Worm (Caenorhabditis elegans) whole organism, L1 larva: ENCODE measurements around the gene ckb-1.

Source experiments
- blmp-1 ChIP-seq: fragments of 150-350 bp; optimal IDR thresholded peaks from 2 replicates; lab custom pipeline; 2014; ENCODE audit warnings: missing biosample characterization, missing genetic modification characterization
- egl-27 ChIP-seq, 2 experiments: fragments of 150-350 bp in 1 of 2; sonication (generic microtip); optimal IDR thresholded peaks; 3 replicates each; lab custom pipeline; 2017 to 2018; ENCODE audit warnings: missing biosample characterization in 2 of 2, missing genetic modification characterization in 2 of 2, missing genetic modification reagents in 2 of 2
- grh-1 ChIP-seq: fragments of 200-800 bp; sonication (Bioruptor generic); IDR thresholded peaks from 2 replicates; pipeline ENCODE4 v1.3.6; 2022; ENCODE audit warnings: missing genetic modification reagents, missing genetic modification characterization, missing compliant biosample characterization
- hlh-4 ChIP-seq: sonication (generic microtip); optimal IDR thresholded peaks from 2 replicates; lab custom pipeline; 2016; ENCODE audit warnings: mild to moderate bottlenecking, missing genetic modification characterization, missing compliant biosample characterization
- nhr-237 ChIP-seq: fragments of 150-350 bp; optimal IDR thresholded peaks from 2 replicates; lab custom pipeline; 2014; ENCODE audit warnings: missing biosample characterization, missing genetic modification characterization
- rnt-1 ChIP-seq: sonication (generic microtip); optimal IDR thresholded peaks from 2 replicates; lab custom pipeline; 2016; ENCODE audit warnings: mild to moderate bottlenecking, missing genetic modification characterization, moderate library complexity, missing compliant biosample characterization
- sox-4 ChIP-seq: sonication (generic microtip); optimal IDR thresholded peaks from 2 replicates; lab custom pipeline; 2016; ENCODE audit warnings: missing genetic modification characterization, missing compliant biosample characterization
- unc-130 ChIP-seq: fragments of 150-350 bp; optimal IDR thresholded peaks from 2 replicates; lab custom pipeline; 2017; ENCODE audit warnings: missing biosample characterization, missing genetic modification characterization, inconsistent platforms
- unc-62 ChIP-seq: fragments of 150-350 bp; optimal IDR thresholded peaks from 2 replicates; lab custom pipeline; 2014; ENCODE audit warnings: missing biosample characterization, missing genetic modification reagents, missing genetic modification characterization
- ztf-11 ChIP-seq, 2 experiments: sonication (generic microtip); optimal IDR thresholded peaks; 2 replicates each; lab custom pipeline; 2016 to 2017; ENCODE audit warnings: missing genetic modification characterization in 2 of 2, missing biosample characterization in 1 of 2, missing compliant biosample characterization in 1 of 2

DNA sequence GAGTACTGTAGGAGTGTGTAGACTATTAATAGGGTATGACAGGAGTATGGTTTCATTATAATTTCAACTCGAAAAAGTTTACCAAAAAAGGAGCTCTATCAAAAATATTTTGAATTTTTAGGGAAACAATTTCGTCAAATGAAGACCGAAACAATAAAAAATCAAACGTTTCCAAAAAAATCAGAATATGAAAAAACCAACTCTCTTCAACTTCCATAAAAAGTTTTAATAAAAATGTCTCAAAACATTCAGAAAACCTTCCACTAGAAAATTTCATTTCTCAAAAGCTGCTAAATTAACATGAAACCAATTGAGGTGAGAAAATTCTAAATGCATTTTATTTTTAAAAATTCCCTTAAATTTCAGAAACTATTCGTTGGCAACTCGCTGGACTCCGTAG, 5.5 kb downstream of the ckb-1 start, which contains the start of gene ckb-3:
- no peak for TF ChIP-seq ztf-11 (tag; optimal IDR thresholded peaks at IDR 0.05; lab: Kevin White, UChicago)
- TF ChIP-seq rnt-1 (tag; lab: Kevin White, UChicago): no peak
- TF ChIP-seq sox-4: no peak
- TF ChIP-seq unc-130 (tag; lab: Kevin White, UChicago): no peak
- no peak for TF ChIP-seq blmp-1 (tag; lab: Kevin White, UChicago)
- TF ChIP-seq egl-27 (tag; optimal IDR thresholded peaks at IDR 0.05; lab: Kevin White, UChicago): no peak
- TF ChIP-seq nhr-237 (tag; lab: Kevin White, UChicago): no peak
- TF ChIP-seq unc-62 (GFP tag; lab: Kevin White, UChicago): no peak
- TF ChIP-seq hlh-4: no peak
- no peak for TF ChIP-seq grh-1 (GFP tag; lab: Robert Waterston, UW)
